Worm (Caenorhabditis elegans) whole organism, late embryonic: Measurements from ENCODE around the gene aat-6.
A peak's percentile ranks its signal among the peaks of the same experiment; 100 is the strongest.

ENCODE experiments used
- C08G9.2 ChIP-seq: sonication (generic microtip); optimal IDR thresholded peaks from 2 replicates; lab custom pipeline; 2016; ENCODE audit warnings: mild to moderate bottlenecking, missing genetic modification characterization, moderate library complexity, missing compliant biosample characterization
- F13H6.1 ChIP-seq: sonication (generic microtip); optimal IDR thresholded peaks from 2 replicates; lab custom pipeline; 2016; ENCODE audit warnings: missing genetic modification characterization, missing compliant biosample characterization
- K02D7.2 ChIP-seq: sonication (generic microtip); optimal IDR thresholded peaks from 2 replicates; lab custom pipeline; 2017; ENCODE audit warnings: mild to moderate bottlenecking, missing genetic modification characterization, missing compliant biosample characterization
- Y22D7AL.16 ChIP-seq: sonication (generic microtip); optimal IDR thresholded peaks from 2 replicates; lab custom pipeline; 2016; ENCODE audit warnings: missing genetic modification characterization, missing compliant biosample characterization
- ceh-14 ChIP-seq: sonication (generic microtip); optimal IDR thresholded peaks from 2 replicates; lab custom pipeline; 2016; ENCODE audit warnings: missing genotype, missing genetic modification characterization, missing compliant biosample characterization
- ceh-18 ChIP-seq: sonication (generic microtip); optimal IDR thresholded peaks from 2 replicates; lab custom pipeline; 2016; ENCODE audit warnings: missing genetic modification characterization, missing compliant biosample characterization
- ceh-19 ChIP-seq: fragments of 200-800 bp; sonication (Bioruptor generic); optimal IDR thresholded peaks from 2 replicates; lab custom pipeline; 2018; ENCODE audit warnings: mild to moderate bottlenecking, missing genetic modification characterization, missing compliant biosample characterization
- ceh-24 ChIP-seq: sonication (generic microtip); optimal IDR thresholded peaks from 2 replicates; lab custom pipeline; 2016; ENCODE audit warnings: mild to moderate bottlenecking, missing genetic modification characterization, missing compliant biosample characterization
- ceh-31 ChIP-seq: sonication (generic microtip); optimal IDR thresholded peaks from 2 replicates; lab custom pipeline; 2016; ENCODE audit warnings: missing genetic modification characterization, missing compliant biosample characterization
- ceh-34 ChIP-seq: sonication (generic microtip); optimal IDR thresholded peaks from 2 replicates; lab custom pipeline; 2016; ENCODE audit warnings: mild to moderate bottlenecking, missing genetic modification characterization, missing compliant biosample characterization
- ceh-45 ChIP-seq: fragments of 200-800 bp; sonication (Bioruptor generic); IDR thresholded peaks from 2 replicates; pipeline ENCODE4 v1.3.6; 2022; ENCODE audit warnings: missing genetic modification reagents, missing genetic modification characterization, missing compliant biosample characterization
- ceh-48 ChIP-seq: sonication (generic microtip); optimal IDR thresholded peaks from 2 replicates; lab custom pipeline; 2016; ENCODE audit warnings: missing genetic modification characterization, inconsistent platforms, missing compliant biosample characterization
- ceh-6 ChIP-seq: fragments of 200-800 bp; sonication (Bioruptor generic); optimal IDR thresholded peaks from 2 replicates; lab custom pipeline; 2018; ENCODE audit warnings: mild to moderate bottlenecking, missing genetic modification characterization, missing compliant biosample characterization
- ceh-9 ChIP-seq: sonication (generic microtip); optimal IDR thresholded peaks from 2 replicates; lab custom pipeline; 2016; ENCODE audit warnings: mild to moderate bottlenecking, missing genetic modification characterization, inconsistent platforms, missing compliant biosample characterization
- che-1 ChIP-seq: sonication (generic microtip); optimal IDR thresholded peaks from 2 replicates; lab custom pipeline; 2016; ENCODE audit warnings: mild to moderate bottlenecking, missing genetic modification characterization, missing compliant biosample characterization
- dmd-4 ChIP-seq: sonication (generic microtip); optimal IDR thresholded peaks from 2 replicates; lab custom pipeline; 2016; ENCODE audit warnings: borderline replicate concordance, missing genetic modification characterization, missing compliant biosample characterization
- elt-2 ChIP-seq: sonication (generic microtip); optimal IDR thresholded peaks from 2 replicates; lab custom pipeline; 2016; ENCODE audit warnings: missing genetic modification reagents, missing genetic modification characterization, missing compliant biosample characterization
- ets-4 ChIP-seq: sonication (generic microtip); optimal IDR thresholded peaks from 2 replicates; lab custom pipeline; 2016; ENCODE audit warnings: missing genetic modification characterization, missing compliant biosample characterization
- fax-1 ChIP-seq: sonication (generic microtip); optimal IDR thresholded peaks from 2 replicates; lab custom pipeline; 2016; ENCODE audit warnings: missing genotype, missing genetic modification characterization, missing compliant biosample characterization
- hlh-15 ChIP-seq: sonication (generic microtip); optimal IDR thresholded peaks from 2 replicates; lab custom pipeline; 2016; ENCODE audit warnings: missing genetic modification characterization, missing compliant biosample characterization
- hlh-30 ChIP-seq: sonication (generic microtip); optimal IDR thresholded peaks from 2 replicates; lab custom pipeline; 2017; ENCODE audit warnings: antibody characterized with exemption, missing genetic modification characterization, missing compliant biosample characterization; ENCODE audit not compliant: insufficient read depth
- hlh-6 ChIP-seq: sonication (generic microtip); optimal IDR thresholded peaks from 2 replicates; lab custom pipeline; 2016; ENCODE audit warnings: missing genotype, missing genetic modification characterization, missing compliant biosample characterization
- hlh-8 ChIP-seq: sonication (generic microtip); optimal IDR thresholded peaks from 2 replicates; lab custom pipeline; 2016; ENCODE audit warnings: missing genotype, missing genetic modification characterization, missing compliant biosample characterization
- lim-6 ChIP-seq: sonication (generic microtip); optimal IDR thresholded peaks from 2 replicates; lab custom pipeline; 2016; ENCODE audit warnings: missing genetic modification characterization, missing compliant biosample characterization
- madf-2 ChIP-seq: sonication (generic microtip); optimal IDR thresholded peaks from 2 replicates; lab custom pipeline; 2017; ENCODE audit warnings: missing genetic modification characterization, missing compliant biosample characterization
- nfya-1 ChIP-seq: sonication (generic microtip); optimal IDR thresholded peaks from 2 replicates; lab custom pipeline; 2017; ENCODE audit warnings: missing genetic modification characterization, mild to moderate bottlenecking, missing compliant biosample characterization, antibody characterized with exemption, moderate library complexity
- nhr-232 ChIP-seq: sonication (generic microtip); optimal IDR thresholded peaks from 2 replicates; lab custom pipeline; 2016; ENCODE audit warnings: missing genetic modification characterization, missing compliant biosample characterization
- odd-2 ChIP-seq: sonication (generic microtip); optimal IDR thresholded peaks from 2 replicates; lab custom pipeline; 2017; ENCODE audit warnings: antibody characterized with exemption, mild to moderate bottlenecking, missing genetic modification characterization, missing compliant biosample characterization
- ref-2 ChIP-seq: sonication (generic microtip); optimal IDR thresholded peaks from 2 replicates; lab custom pipeline; 2016; ENCODE audit warnings: missing genetic modification characterization, missing compliant biosample characterization
- rnt-1 ChIP-seq: sonication (generic microtip); optimal IDR thresholded peaks from 2 replicates; lab custom pipeline; 2016; ENCODE audit warnings: missing genetic modification characterization, missing compliant biosample characterization
- sdc-2 ChIP-seq: sonication (generic microtip); optimal IDR thresholded peaks from 2 replicates; lab custom pipeline; 2016; ENCODE audit warnings: missing genotype, missing genetic modification characterization, missing compliant biosample characterization
- sox-2 ChIP-seq: fragments of 200-800 bp; sonication (Bioruptor generic); IDR thresholded peaks from 2 replicates; pipeline ENCODE4 v1.3.6; 2022; ENCODE audit warnings: missing genetic modification reagents, missing genetic modification characterization, missing compliant biosample characterization
- syd-9 ChIP-seq: sonication (generic microtip); optimal IDR thresholded peaks from 2 replicates; lab custom pipeline; 2016; ENCODE audit warnings: mild to moderate bottlenecking, missing genetic modification characterization, moderate library complexity, missing compliant biosample characterization
- tbx-2 ChIP-seq: sonication (generic microtip); optimal IDR thresholded peaks from 2 replicates; lab custom pipeline; 2016; ENCODE audit warnings: missing genetic modification characterization, missing compliant biosample characterization
- tbx-7 ChIP-seq: sonication (generic microtip); optimal IDR thresholded peaks from 2 replicates; lab custom pipeline; 2016; ENCODE audit warnings: missing genotype, missing genetic modification characterization, missing compliant biosample characterization
- ttx-3 ChIP-seq: sonication (generic microtip); optimal IDR thresholded peaks from 2 replicates; lab custom pipeline; 2016; ENCODE audit warnings: missing genetic modification reagents, missing genetic modification characterization, missing compliant biosample characterization
- unc-3 ChIP-seq, 2 experiments: fragments of 200-800 bp in 1 of 2; sonication (Bioruptor generic) in 1 of 2; sonication (generic microtip) in 1 of 2; conservative IDR thresholded peaks in 1 of 2; optimal IDR thresholded peaks in 1 of 2; 2 replicates each; pipeline versions ENCODE4 v1.3.6 to Lab custom; 2016 to 2022; ENCODE audit warnings: missing compliant biosample characterization in 2 of 2, missing genetic modification characterization in 2 of 2, missing genetic modification reagents in 1 of 2
- unc-42 ChIP-seq: sonication (generic microtip); optimal IDR thresholded peaks from 2 replicates; lab custom pipeline; 2016; ENCODE audit warnings: missing genotype, missing genetic modification characterization, missing compliant biosample characterization
- zip-5 ChIP-seq: sonication (generic microtip); optimal IDR thresholded peaks from 2 replicates; lab custom pipeline; 2016; ENCODE audit warnings: missing genetic modification characterization, missing compliant biosample characterization
- ztf-16 ChIP-seq: sonication (generic microtip); optimal IDR thresholded peaks from 2 replicates; lab custom pipeline; 2017; ENCODE audit warnings: missing genetic modification characterization, missing compliant biosample characterization

Gene aat-6

ce11 chrV:11515145-11515544 lies 44.7 kb upstream of the aat-6 start:
- TF ChIP-seq lim-6 (no peak), K02D7.2 (tag; lab: Kevin White, UChicago) (no peak), fax-1 (tag; lab: Kevin White, UChicago) (no peak), ref-2 (tag; lab: Kevin White, UChicago) (no peak), hlh-30 (tag; lab: Kevin White, UChicago) (no peak)

DNA sequence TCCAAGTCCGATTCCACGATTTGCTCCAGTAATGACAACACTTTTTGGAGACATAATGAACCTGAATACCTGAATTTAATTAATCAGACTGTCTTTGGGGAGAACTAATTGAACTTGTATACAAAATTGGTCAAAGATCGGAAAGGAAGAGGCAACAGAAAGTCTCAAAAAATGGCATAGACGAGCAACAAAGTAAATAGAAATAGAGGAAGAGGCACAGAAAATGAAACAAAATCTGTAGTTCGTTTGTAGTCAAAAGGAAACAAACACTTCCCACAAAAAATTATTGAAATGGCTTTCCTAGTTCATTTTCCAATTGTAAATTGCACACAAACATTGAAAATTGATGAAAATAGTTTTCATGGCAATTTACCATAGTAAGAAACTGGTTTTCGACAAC lies 44.2 kb upstream of the aat-6 start, which contains the start of gene C55A6.6:
Gene C55A6.6 (minus strand): TSS at position 61 of the 400 bp plus-strand sequence.
- TF ChIP-seq nhr-232 (tag; lab: Kevin White, UChicago) (no peak), ceh-14 (no peak)

DNA sequence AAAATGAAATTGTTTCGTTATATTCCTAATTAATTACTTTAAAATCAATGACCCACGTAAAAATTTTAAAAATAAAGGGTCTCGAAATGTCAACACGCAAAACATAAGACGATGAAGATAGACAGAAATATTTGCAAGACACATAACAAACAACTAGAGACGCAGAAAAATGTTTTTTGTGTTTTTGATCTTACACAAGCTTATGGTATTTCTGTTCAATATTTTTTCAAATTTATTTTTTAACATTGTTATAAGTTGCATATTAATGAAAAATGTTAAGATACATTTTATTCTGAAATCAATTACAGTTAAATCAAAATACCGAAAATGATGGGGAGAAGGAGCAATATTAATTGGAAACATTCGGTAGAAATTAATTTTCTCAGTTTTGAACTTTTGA lies 43.0 kb upstream of the aat-6 start, which contains the start of gene C55A6.3:
Gene C55A6.3 (minus strand): TSS at position 101 of the 400 bp plus-strand sequence.
- TF ChIP-seq ceh-45 (GFP tag; lab: Robert Waterston, UW): no peak
- TF ChIP-seq ceh-24 (tag; lab: Kevin White, UChicago): no peak
- TF ChIP-seq ceh-18: no peak
- TF ChIP-seq madf-2: no peak
- no peak for TF ChIP-seq dmd-4 (tag; lab: Kevin White, UChicago)

ce11 chrV:11508773-11509172 lies 38.3 kb upstream of the aat-6 start, which contains the start of gene ttll-5:
Gene ttll-5, plus strand, starts transcription at chrV:11509060.
- TF ChIP-seq ceh-45 (GFP tag; lab: Robert Waterston, UW) (no peak), odd-2 (tag; lab: Kevin White, UChicago) (no peak), sox-2 (GFP tag; lab: Robert Waterston, UW) (no peak), ceh-6 (GFP tag; lab: Kevin White, UChicago) (no peak), unc-3 (GFP tag; conservative IDR thresholded peaks at IDR 0.05; lab: Robert Waterston, UW) (no peak), unc-3 (tag; optimal IDR thresholded peaks at IDR 0.05; lab: Kevin White, UChicago) (no peak), ttx-3 (tag; lab: Kevin White, UChicago) (no peak), tbx-7 (no peak), Y22D7AL.16 (tag; lab: Kevin White, UChicago) (no peak), ceh-31 (tag; lab: Kevin White, UChicago) (no peak), dmd-4 (tag; lab: Kevin White, UChicago) (no peak), ztf-16 (tag; lab: Kevin White, UChicago) (no peak), ceh-24 (tag; lab: Kevin White, UChicago) (no peak), ceh-9 (tag; lab: Kevin White, UChicago) (no peak), che-1 (tag; lab: Kevin White, UChicago) (no peak), hlh-8 (no peak)

ce11 chrV:11506347-11506746 lies 35.9 kb upstream of the aat-6 start:
- TF ChIP-seq ceh-18: peak; percentile 51
- TF ChIP-seq hlh-15: no peak
- TF ChIP-seq, all 69 proteins: peak for 1

DNA sequence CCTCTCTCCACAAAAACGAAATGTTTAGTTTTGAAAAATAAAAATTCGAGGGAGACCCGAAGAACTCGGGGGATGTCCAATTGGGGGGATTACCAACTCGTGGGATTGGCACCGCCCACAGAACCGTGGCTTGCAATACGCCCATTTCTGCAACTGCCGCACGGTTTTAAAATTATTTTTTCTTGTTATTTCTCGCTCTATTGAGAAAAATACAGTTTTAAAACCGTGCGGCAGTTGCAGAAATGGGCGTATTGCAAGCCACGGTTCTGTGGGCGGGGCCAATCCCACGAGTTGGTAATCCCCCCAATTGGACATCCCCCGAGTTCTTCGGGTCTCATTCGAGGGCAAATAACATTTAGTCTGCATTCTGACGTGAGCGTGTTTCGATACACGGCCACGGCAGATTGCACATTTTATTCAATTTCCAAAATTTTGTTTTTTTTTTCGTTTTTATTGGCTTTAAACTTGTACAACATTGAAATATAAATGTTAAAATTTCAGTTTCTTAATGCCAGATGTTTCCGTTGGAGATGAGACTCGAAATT lies 34.5 kb upstream of the aat-6 start, which contains the start of the genes C55A6.1 and C55A6.10:
Gene C55A6.1 (minus strand): TSS at position 116 of the 545 bp plus-strand sequence.
Gene C55A6.10 (plus strand): TSS at position 495 of the 545 bp plus-strand sequence.
- peak; percentile 83 for TF ChIP-seq unc-42 (tag; lab: Kevin White, UChicago)
- peak; percentile 36 for TF ChIP-seq elt-2 (tag; lab: Kevin White, UChicago)
- peak; percentile 73 for TF ChIP-seq nfya-1 (tag; lab: Kevin White, UChicago)
- TF ChIP-seq ceh-48 (tag; lab: Kevin White, UChicago): peak; percentile 10
- peak; percentile 53 for TF ChIP-seq ceh-34 (tag; lab: Kevin White, UChicago)
- TF ChIP-seq ceh-14: peak; percentile 92
- TF ChIP-seq ceh-31 (tag; lab: Kevin White, UChicago): peak; percentile 96
- peak; percentile 50 for TF ChIP-seq fax-1 (tag; lab: Kevin White, UChicago)
- TF ChIP-seq tbx-2 (tag; lab: Kevin White, UChicago): peak; percentile 93
- TF ChIP-seq hlh-6 (tag; lab: Kevin White, UChicago): peak; percentile 15
- peak; percentile 70 for TF ChIP-seq F13H6.1 (tag; lab: Kevin White, UChicago)
- TF ChIP-seq ttx-3 (tag; lab: Kevin White, UChicago): peak; percentile 17
- TF ChIP-seq ceh-19 (GFP tag; lab: Kevin White, UChicago): peak; percentile 19
- peak; percentile 35 for TF ChIP-seq ceh-18
- peak; percentile 75 for TF ChIP-seq C08G9.2 (tag; lab: Kevin White, UChicago)
- TF ChIP-seq ceh-6 (GFP tag; lab: Kevin White, UChicago): peak; percentile 14
- TF ChIP-seq ref-2 (tag; lab: Kevin White, UChicago): peak; percentile 88
- peak; percentile 62 for TF ChIP-seq tbx-7
- peak; percentile 65 for TF ChIP-seq ets-4 (tag; lab: Kevin White, UChicago)
- peak; percentile 11 for TF ChIP-seq ztf-16 (tag; lab: Kevin White, UChicago)
- peak; percentile 30 for TF ChIP-seq sdc-2
- peak; percentile 71 for TF ChIP-seq rnt-1
- TF ChIP-seq zip-5 (tag; lab: Kevin White, UChicago): peak; percentile 43
- peak; percentile 36 for TF ChIP-seq syd-9 (tag; lab: Kevin White, UChicago)
- peak; percentile 82 for TF ChIP-seq lim-6
